Fruit fly (Drosophila melanogaster) whole organism, adult: ENCODE results near the gene Rpt5.

Experiments
- CG11617 ChIP-seq: fragments of 200-800 bp; sonication (Bioruptor generic); optimal IDR thresholded peaks from 2 replicates; lab custom pipeline; 2017; ENCODE audit warnings: mild to moderate bottlenecking, missing biosample characterization, missing genetic modification reagents, missing genetic modification characterization
- CG12768 ChIP-seq: fragments of 200-800 bp; sonication (Bioruptor generic); optimal IDR thresholded peaks from 2 replicates; lab custom pipeline; 2017; ENCODE audit warnings: missing biosample characterization, missing genetic modification characterization, mild to moderate bottlenecking, moderate library complexity, missing genetic modification reagents
- CG14711 ChIP-seq: fragments of 200-800 bp; sonication (Bioruptor generic); optimal IDR thresholded peaks from 2 replicates; lab custom pipeline; 2018; ENCODE audit warnings: missing biosample characterization, mild to moderate bottlenecking, missing genetic modification characterization, moderate library complexity
- CG1620 ChIP-seq: fragments of 200-800 bp; sonication (Bioruptor generic); optimal IDR thresholded peaks from 2 replicates; lab custom pipeline; 2016; ENCODE audit warnings: missing biosample characterization, missing genetic modification characterization
- CG33017 ChIP-seq: fragments of 200-800 bp; sonication (Bioruptor generic); optimal IDR thresholded peaks from 2 replicates; lab custom pipeline; 2018; ENCODE audit warnings: missing biosample characterization, mild to moderate bottlenecking, missing genetic modification characterization, moderate library complexity
- CG5204 ChIP-seq: fragments of 200-800 bp; sonication (Bioruptor generic); optimal IDR thresholded peaks from 2 replicates; lab custom pipeline; 2016; ENCODE audit warnings: missing biosample characterization, missing genetic modification characterization
- CG7045 ChIP-seq: fragments of 200-800 bp; sonication (Bioruptor generic); optimal IDR thresholded peaks from 2 replicates; lab custom pipeline; 2017; ENCODE audit warnings: missing biosample characterization, mild to moderate bottlenecking, missing genetic modification characterization
- CG7101 ChIP-seq: fragments of 200-800 bp; sonication (Bioruptor generic); optimal IDR thresholded peaks from 2 replicates; lab custom pipeline; 2018; ENCODE audit warnings: missing biosample characterization, mild to moderate bottlenecking, missing genetic modification characterization, moderate library complexity
- Clk ChIP-seq: fragments of 200-800 bp; sonication (Bioruptor generic); optimal IDR thresholded peaks from 2 replicates; lab custom pipeline; 2017; ENCODE audit warnings: missing biosample characterization, missing genetic modification characterization
- Crg-1 ChIP-seq: fragments of 200-800 bp; sonication (Bioruptor generic); optimal IDR thresholded peaks from 2 replicates; lab custom pipeline; 2016; ENCODE audit warnings: missing biosample characterization, missing genetic modification characterization
- Hr96 ChIP-seq: fragments of 200-800 bp; sonication (Bioruptor generic); optimal IDR thresholded peaks from 2 replicates; lab custom pipeline; 2016; ENCODE audit warnings: missing biosample characterization, missing genetic modification characterization
- Mnt ChIP-seq: fragments of 200-800 bp; sonication (Bioruptor generic); optimal IDR thresholded peaks from 2 replicates; lab custom pipeline; 2016; ENCODE audit warnings: missing biosample characterization, mild to moderate bottlenecking, missing genetic modification characterization
- bab1 ChIP-seq: fragments of 200-800 bp; sonication (Bioruptor generic); optimal IDR thresholded peaks from 3 replicates; lab custom pipeline; 2019; ENCODE audit warnings: missing biosample characterization, mild to moderate bottlenecking, missing genetic modification characterization, moderate library complexity
- cic ChIP-seq: fragments of 200-800 bp; sonication (Bioruptor generic); optimal IDR thresholded peaks from 2 replicates; lab custom pipeline; 2017; ENCODE audit warnings: missing biosample characterization, mild to moderate bottlenecking, missing genetic modification characterization, moderate library complexity
- cnc ChIP-seq, 2 experiments: fragments of >200 bp; optimal IDR thresholded peaks; 2 replicates each; lab custom pipeline; 2017
- kay ChIP-seq: fragments of 200-800 bp; sonication (Bioruptor generic); peaks from one replicate; lab custom pipeline; 2016; ENCODE audit warnings: missing biosample characterization, missing genetic modification characterization, borderline replicate concordance
- ovo ChIP-seq: fragments of 200-800 bp; sonication (Bioruptor generic); optimal IDR thresholded peaks from 2 replicates; lab custom pipeline; 2016; ENCODE audit warnings: missing biosample characterization, missing genetic modification characterization
- pad ChIP-seq: fragments of 200-800 bp; sonication (Bioruptor generic); optimal IDR thresholded peaks from 3 replicates; lab custom pipeline; 2017; ENCODE audit warnings: missing biosample characterization, missing genetic modification characterization, mild to moderate bottlenecking, moderate library complexity, missing genetic modification reagents
- tj ChIP-seq: fragments of 200-800 bp; sonication (Bioruptor generic); optimal IDR thresholded peaks from 3 replicates; lab custom pipeline; 2017; ENCODE audit warnings: missing biosample characterization, mild to moderate bottlenecking, missing genetic modification characterization, moderate library complexity
- toe ChIP-seq: fragments of 200-800 bp; sonication (Bioruptor generic); optimal IDR thresholded peaks from 2 replicates; lab custom pipeline; 2016; ENCODE audit warnings: missing biosample characterization, missing genetic modification characterization

Gene Rpt5

dm6 chr3R:23747446-23747845 is 5.2 kb upstream of the Rpt5 start:
- TF ChIP-seq toe (GFP tag; lab: Kevin White, UChicago) (no peak), Hr96 (no peak), Mnt (no peak), ovo (GFP tag; lab: Kevin White, UChicago) (no peak), Clk (GFP tag; lab: Kevin White, UChicago) (no peak), pad (GFP tag; lab: Kevin White, UChicago) (no peak), bab1 (GFP tag; lab: Kevin White, UChicago) (no peak), kay (GFP tag; lab: Kevin White, UChicago) (no peak), CG7101 (no peak), cnc (optimal IDR thresholded peaks at IDR 0.05; lab: Kevin White, UChicago) (no peak), CG11617 (GFP tag; lab: Kevin White, UChicago) (no peak), CG7045 (GFP tag; lab: Kevin White, UChicago) (no peak), CG12768 (GFP tag; lab: Kevin White, UChicago) (no peak), tj (GFP tag; lab: Kevin White, UChicago) (no peak), CG1620 (GFP tag; lab: Kevin White, UChicago) (no peak), cic (GFP tag; lab: Kevin White, UChicago) (no peak)

dm6 chr3R:23757912-23758607 is 5.4 kb downstream of the Rpt5 start, which contains the start of the genes PTPMT1 and Hrd3:
Gene PTPMT1 (plus strand): TSS chr3R:23758339.
Gene Hrd3 (minus strand): TSS chr3R:23758557.
- TF ChIP-seq Hr96 (peak; percentile 98), tj (GFP tag; lab: Kevin White, UChicago) (peak; percentile 93), CG12768 (GFP tag; lab: Kevin White, UChicago) (peak; percentile 99), Clk (GFP tag; lab: Kevin White, UChicago) (peak; percentile 97), Mnt (peak; percentile 95), pad (GFP tag; lab: Kevin White, UChicago) (peak; percentile 95), ovo (GFP tag; lab: Kevin White, UChicago) (peak; percentile 95), CG1620 (GFP tag; lab: Kevin White, UChicago) (peak; percentile 99), CG33017 (tag; lab: Kevin White, UChicago) (peak; percentile 97), CG11617 (GFP tag; lab: Kevin White, UChicago) (peak; percentile 100), Crg-1 (GFP tag; lab: Kevin White, UChicago) (peak; percentile 98), cic (GFP tag; lab: Kevin White, UChicago) (peak; percentile 88), bab1 (GFP tag; lab: Kevin White, UChicago) (peak; percentile 96), CG14711 (tag; lab: Kevin White, UChicago) (peak; percentile 94), kay (GFP tag; lab: Kevin White, UChicago) (no peak), toe (GFP tag; lab: Kevin White, UChicago) (peak; percentile 99), CG5204 (GFP tag; lab: Kevin White, UChicago) (peak; percentile 99), CG7101 (peak; percentile 98), cnc (optimal IDR thresholded peaks at IDR 0.05; lab: Kevin White, UChicago) (no peak), CG7045 (GFP tag; lab: Kevin White, UChicago) (peak; percentile 99)

- no peak for TF ChIP-seq Hr96
- peak; percentile 55 for TF ChIP-seq CG14711 (tag; lab: Kevin White, UChicago)
- peak; percentile 70 for TF ChIP-seq bab1 (GFP tag; lab: Kevin White, UChicago)
- TF ChIP-seq CG11617 (GFP tag; lab: Kevin White, UChicago), result peak; percentile 37
- TF ChIP-seq tj (GFP tag; lab: Kevin White, UChicago), result no peak
- peak; percentile 40 for TF ChIP-seq Crg-1 (GFP tag; lab: Kevin White, UChicago)
- TF ChIP-seq cic (GFP tag; lab: Kevin White, UChicago), result peak; percentile 24
- TF ChIP-seq CG33017 (tag; lab: Kevin White, UChicago), result peak; percentile 46
- peak; percentile 0 for TF ChIP-seq ovo (GFP tag; lab: Kevin White, UChicago)
- peak; percentile 57 for TF ChIP-seq CG7101
- peak; percentile 9 for TF ChIP-seq toe (GFP tag; lab: Kevin White, UChicago)
- TF ChIP-seq CG5204 (GFP tag; lab: Kevin White, UChicago), result no peak
- peak; percentile 48 for TF ChIP-seq Mnt
- peak; percentile 60 for TF ChIP-seq CG1620 (GFP tag; lab: Kevin White, UChicago)
- TF ChIP-seq CG12768 (GFP tag; lab: Kevin White, UChicago), result peak; percentile 64
- TF ChIP-seq Clk (GFP tag; lab: Kevin White, UChicago), result no peak
- TF ChIP-seq CG7045 (GFP tag; lab: Kevin White, UChicago), result no peak
- peak; percentile 93 for TF ChIP-seq kay (GFP tag; lab: Kevin White, UChicago)
- no peak for TF ChIP-seq cnc (optimal IDR thresholded peaks at IDR 0.05; lab: Kevin White, UChicago)
- TF ChIP-seq pad (GFP tag; lab: Kevin White, UChicago), result peak; percentile 47
Observed at dm6 chr3R:23760219-23761018, 7.7 kb downstream of the Rpt5 start, which contains the start of gene SdhD. Gene SdhD (minus strand): TSS chr3R:23760600.

DNA sequence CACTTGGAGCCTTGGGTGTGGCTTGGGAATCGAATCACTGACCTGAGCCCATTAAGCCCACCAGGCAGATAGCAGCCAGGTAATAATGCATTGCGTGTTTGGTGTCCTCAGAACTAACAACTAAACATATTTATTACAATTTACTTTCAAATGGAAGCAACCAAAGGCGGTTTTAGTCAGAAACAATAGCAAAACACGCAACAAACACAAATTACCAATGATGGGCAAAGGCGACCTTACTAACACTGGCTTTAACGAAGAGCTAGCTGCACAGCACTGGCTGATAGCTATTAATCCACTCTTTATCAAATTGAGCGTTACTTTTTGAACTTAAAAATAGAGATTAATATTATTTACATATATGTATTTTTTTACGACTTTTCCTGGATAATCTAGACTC is 10.3 kb downstream of the Rpt5 start, which contains the start of gene udt:
TSS of gene udt (minus strand) at position 249 of the 400 bp plus-strand sequence.
- no peak for TF ChIP-seq toe (GFP tag; lab: Kevin White, UChicago)
- TF ChIP-seq cnc (optimal IDR thresholded peaks at IDR 0.05; lab: Kevin White, UChicago), result no peak
- TF ChIP-seq CG14711 (tag; lab: Kevin White, UChicago), result no peak
- no peak for TF ChIP-seq Hr96
- peak; percentile 3 for TF ChIP-seq Mnt
- no peak for TF ChIP-seq CG7101
- no peak for TF ChIP-seq CG12768 (GFP tag; lab: Kevin White, UChicago)
- no peak for TF ChIP-seq CG5204 (GFP tag; lab: Kevin White, UChicago)
- peak; percentile 19 for TF ChIP-seq bab1 (GFP tag; lab: Kevin White, UChicago)
- no peak for TF ChIP-seq CG11617 (GFP tag; lab: Kevin White, UChicago)
- TF ChIP-seq CG7045 (GFP tag; lab: Kevin White, UChicago), result no peak
- TF ChIP-seq CG1620 (GFP tag; lab: Kevin White, UChicago), result peak; percentile 68
- TF ChIP-seq Clk (GFP tag; lab: Kevin White, UChicago), result no peak
- no peak for TF ChIP-seq CG33017 (tag; lab: Kevin White, UChicago)
- TF ChIP-seq tj (GFP tag; lab: Kevin White, UChicago), result no peak
- TF ChIP-seq ovo (GFP tag; lab: Kevin White, UChicago), result no peak
- TF ChIP-seq Crg-1 (GFP tag; lab: Kevin White, UChicago), result peak; percentile 43
- TF ChIP-seq kay (GFP tag; lab: Kevin White, UChicago), result peak; percentile 76
- peak; percentile 34 for TF ChIP-seq pad (GFP tag; lab: Kevin White, UChicago)
- no peak for TF ChIP-seq cic (GFP tag; lab: Kevin White, UChicago)
